Worm (Caenorhabditis elegans): ENCODE measurements around the gene sra-11.
"Not testable (repeated sequence)": the region's sequence is repeated elsewhere in the genome, so short reads cannot be mapped to it uniquely, and the experiment has no call there.

sra-11 gene

ce11 chrII:10922874-10923273 lies 12.8 kb upstream of the sra-11 start, which contains the start of gene Y19D2B.1:
Gene Y19D2B.1 (minus strand): TSS chrII:10922974.
- not testable (repeated sequence) for TF ChIP-seq aly-1 (tag; optimal IDR thresholded peaks at IDR 0.05); tbx-11 (GFP tag; IDR thresholded peaks at IDR 0.05); ceh-36 (tag; optimal IDR thresholded peaks at IDR 0.05)

- TF ChIP-seq tra-4 (tag; optimal IDR thresholded peaks at IDR 0.05) (no peak), ama-1 (optimal IDR thresholded peaks at IDR 0.05) (no peak), sea-1 (GFP tag; conservative IDR thresholded peaks at IDR 0.05) (no peak), ceh-36 (tag; optimal IDR thresholded peaks at IDR 0.05) (no peak), hmg-4 (GFP tag; optimal IDR thresholded peaks at IDR 0.05) (no peak), ets-7 (tag; optimal IDR thresholded peaks at IDR 0.05) (no peak), hnd-1 (tag; optimal IDR thresholded peaks at IDR 0.05) (no peak), ceh-13 (GFP tag; optimal IDR thresholded peaks at IDR 0.05) (no peak), aly-1 (tag; optimal IDR thresholded peaks at IDR 0.05) (no peak), flt-1 (GFP tag; IDR thresholded peaks at IDR 0.05) (no peak), F13C5.2 (tag; optimal IDR thresholded peaks at IDR 0.05) (no peak)
Observed at ce11 chrII:10918293-10918756, 8.2 kb upstream of the sra-11 start, which contains the start of gene tba-4. Gene tba-4 (plus strand): TSS chrII:10918706.

DNA sequence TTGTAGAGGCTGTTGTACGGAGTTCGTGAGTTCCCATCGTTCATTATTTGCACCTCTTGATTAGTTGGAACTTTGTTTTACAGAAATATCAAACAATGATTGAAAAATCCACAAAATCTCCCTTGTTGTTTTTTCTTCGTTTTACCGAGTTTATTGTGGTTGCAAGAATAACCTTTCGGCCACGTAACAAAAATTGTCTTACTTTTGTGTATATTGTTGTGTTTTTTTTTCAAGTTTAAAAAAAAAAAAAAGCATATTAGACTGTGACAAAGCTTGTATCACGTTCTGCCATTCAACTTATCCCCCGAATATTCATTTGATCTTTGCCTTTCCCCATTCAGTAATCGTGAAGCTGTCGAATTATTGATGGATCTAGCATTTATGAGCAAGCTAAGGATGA lies 7.1 kb upstream of the sra-11 start, which contains the start of gene F44F4.10:
F44F4.10 (minus strand) TSS at position 101 of the 400 bp plus-strand sequence.
- TF ChIP-seq aly-1 (tag; optimal IDR thresholded peaks at IDR 0.05) (no peak), hnd-1 (tag; optimal IDR thresholded peaks at IDR 0.05) (no peak), flt-1 (GFP tag; IDR thresholded peaks at IDR 0.05) (no peak), ets-7 (tag; optimal IDR thresholded peaks at IDR 0.05) (no peak), B0310.2 (tag; optimal IDR thresholded peaks at IDR 0.05) (no peak), ceh-36 (tag; optimal IDR thresholded peaks at IDR 0.05) (no peak), sea-1 (GFP tag; conservative IDR thresholded peaks at IDR 0.05) (no peak)

DNA sequence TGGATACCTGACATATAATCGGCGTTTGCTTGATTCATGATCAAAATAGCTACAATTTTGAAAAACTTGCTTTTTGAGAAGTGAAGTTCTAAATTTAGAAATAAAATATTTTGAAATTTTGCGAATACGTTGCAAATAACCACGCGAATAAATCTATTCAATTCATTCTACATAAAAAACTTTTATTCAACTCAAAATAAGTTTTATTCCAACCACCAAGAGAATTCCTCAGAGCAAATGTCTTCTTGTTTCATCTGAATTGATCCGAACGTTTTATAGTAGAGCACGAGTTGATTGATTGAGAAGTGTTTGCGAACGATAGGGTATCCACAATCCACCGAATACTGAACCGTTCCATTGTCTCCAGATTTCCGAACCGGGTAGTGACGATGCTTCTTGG lies 5.6 kb upstream of the sra-11 start, which contains the start of gene F44F4.9:
F44F4.9 (minus strand) TSS at position 101 of the 400 bp plus-strand sequence.
- TF ChIP-seq flt-1 (GFP tag; IDR thresholded peaks at IDR 0.05) (no peak), ceh-13 (GFP tag; optimal IDR thresholded peaks at IDR 0.05) (no peak), tbx-37 (GFP tag; conservative IDR thresholded peaks at IDR 0.05) (no peak), hmbx-1 (tag; optimal IDR thresholded peaks at IDR 0.05) (no peak), sea-1 (GFP tag; conservative IDR thresholded peaks at IDR 0.05) (no peak), tbx-11 (GFP tag; IDR thresholded peaks at IDR 0.05) (no peak)

DNA sequence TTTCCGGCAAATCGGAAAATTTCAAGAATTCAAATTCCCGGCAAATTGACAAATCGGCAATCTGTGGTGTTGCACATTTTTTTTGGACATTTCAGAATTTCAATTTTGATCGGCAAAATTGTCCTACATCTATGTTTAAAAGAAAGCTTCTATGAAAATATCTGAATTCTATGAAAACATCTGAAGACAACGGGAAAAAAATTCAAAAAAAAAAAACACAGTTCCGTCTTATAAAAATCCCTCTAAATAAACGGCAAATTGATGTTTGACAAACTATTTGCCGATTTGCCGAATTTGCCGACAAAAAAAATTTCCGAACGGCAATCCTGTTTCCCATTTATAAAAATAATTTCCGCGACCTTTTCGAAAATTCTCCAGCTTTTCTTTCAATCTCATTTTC lies 4.2 kb upstream of the sra-11 start, which contains the start of gene F44F4.15:
F44F4.15 (plus strand) TSS at position 301 of the 400 bp plus-strand sequence.
- TF ChIP-seq ets-7 (tag; optimal IDR thresholded peaks at IDR 0.05) = no peak
- TF ChIP-seq aly-1 (tag; optimal IDR thresholded peaks at IDR 0.05) = no peak
- no peak for TF ChIP-seq F13C5.2 (tag; optimal IDR thresholded peaks at IDR 0.05)
- TF ChIP-seq tbx-11 (GFP tag; IDR thresholded peaks at IDR 0.05) = no peak
- TF ChIP-seq flt-1 (GFP tag; IDR thresholded peaks at IDR 0.05) = no peak
- TF ChIP-seq scrt-1 (GFP tag; IDR thresholded peaks at IDR 0.05) = no peak

ce11 chrII:10912995-10913394 lies 2.9 kb upstream of the sra-11 start:
- TF ChIP-seq aly-1 (tag; optimal IDR thresholded peaks at IDR 0.05) (no peak), hmbx-1 (tag; optimal IDR thresholded peaks at IDR 0.05) (no peak), ama-1 (optimal IDR thresholded peaks at IDR 0.05) (no peak), tra-4 (tag; optimal IDR thresholded peaks at IDR 0.05) (no peak), scrt-1 (GFP tag; IDR thresholded peaks at IDR 0.05) (no peak), ets-7 (tag; optimal IDR thresholded peaks at IDR 0.05) (no peak), B0310.2 (tag; optimal IDR thresholded peaks at IDR 0.05) (no peak), F13C5.2 (tag; optimal IDR thresholded peaks at IDR 0.05) (no peak), flt-1 (GFP tag; IDR thresholded peaks at IDR 0.05) (no peak), sea-1 (GFP tag; conservative IDR thresholded peaks at IDR 0.05) (no peak), ceh-36 (tag; optimal IDR thresholded peaks at IDR 0.05) (no peak)

DNA sequence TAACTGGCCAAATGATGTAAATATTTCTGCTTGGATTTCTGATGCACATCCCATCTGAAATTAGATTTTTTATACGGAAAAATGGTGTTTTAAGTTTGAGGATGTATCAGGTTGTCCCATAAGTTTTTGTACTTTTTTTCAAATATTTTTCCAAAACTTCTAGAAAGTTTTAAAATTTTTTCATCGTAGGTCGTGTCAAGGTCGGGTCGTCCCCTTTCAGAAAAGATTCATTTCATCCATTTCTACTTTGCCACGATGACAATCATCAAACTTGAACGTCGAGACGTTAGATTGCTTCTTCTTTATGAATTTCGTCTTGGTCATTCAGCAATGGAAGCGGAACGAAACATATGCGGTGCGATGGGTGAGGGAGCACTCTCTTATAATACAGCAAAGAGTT lies 5.7 kb downstream of the sra-11 start, which contains the start of gene sra-12:
sra-12 (minus strand) TSS at position 101 of the 400 bp plus-strand sequence.
- not testable (repeated sequence) for TF ChIP-seq tbx-37 (GFP tag; conservative IDR thresholded peaks at IDR 0.05); hmg-4 (GFP tag; optimal IDR thresholded peaks at IDR 0.05); ama-1 (optimal IDR thresholded peaks at IDR 0.05)

DNA sequence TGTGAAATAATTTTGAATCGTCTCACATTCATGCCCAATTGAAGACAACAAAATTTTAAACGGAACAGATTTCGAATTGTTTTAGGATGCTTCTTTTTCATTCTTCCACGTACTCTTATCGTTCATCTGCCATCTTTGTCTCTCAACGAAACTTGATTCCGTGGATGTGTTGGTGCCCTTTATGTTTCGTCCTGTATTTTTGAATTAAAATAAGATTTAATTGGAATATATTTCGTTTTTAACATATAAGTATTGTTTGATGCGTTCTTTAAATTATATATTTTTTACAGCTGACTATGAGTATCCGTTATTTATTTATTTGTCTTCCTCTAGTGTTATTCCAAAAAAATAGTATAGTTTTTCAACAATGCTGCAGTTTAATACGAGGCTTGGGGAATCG lies 8.0 kb downstream of the sra-11 start, which contains the start of gene gly-1:
gly-1 (minus strand) TSS at position 101 of the 400 bp plus-strand sequence.
- no peak for TF ChIP-seq hmbx-1 (tag; optimal IDR thresholded peaks at IDR 0.05)
- no peak for TF ChIP-seq aly-1 (tag; optimal IDR thresholded peaks at IDR 0.05)

ce11 chrII:10898998-10899397 lies 11.1 kb downstream of the sra-11 start:
- TF ChIP-seq tbx-11 (GFP tag; IDR thresholded peaks at IDR 0.05) = no peak
- TF ChIP-seq ceh-36 (tag; optimal IDR thresholded peaks at IDR 0.05) = no peak
- no peak for TF ChIP-seq hmbx-1 (tag; optimal IDR thresholded peaks at IDR 0.05)
- TF ChIP-seq pes-1 (GFP tag; IDR thresholded peaks at IDR 0.05) = no peak
- TF ChIP-seq ets-7 (tag; optimal IDR thresholded peaks at IDR 0.05) = no peak
- no peak for TF ChIP-seq B0310.2 (tag; optimal IDR thresholded peaks at IDR 0.05)
- TF ChIP-seq tra-4 (tag; optimal IDR thresholded peaks at IDR 0.05) = no peak
- TF ChIP-seq F13C5.2 (tag; optimal IDR thresholded peaks at IDR 0.05) = no peak

Measured in whole organism, early embryonic.